Fruit fly (Drosophila melanogaster) whole organism, wandering third instar larva: ENCODE measurements around the gene Shab.

Source experiments
- Hr78 ChIP-seq: fragments of >200 bp; optimal IDR thresholded peaks from 2 replicates; lab custom pipeline; 2017; ENCODE audit warnings: missing biosample characterization, missing genetic modification characterization
- dmrt93B ChIP-seq: fragments of 200-800 bp; sonication (Bioruptor generic); optimal IDR thresholded peaks from 2 replicates; lab custom pipeline; 2018; ENCODE audit warnings: missing biosample characterization, mild to moderate bottlenecking, missing genetic modification characterization
- dsf ChIP-seq: sonication (Bioruptor generic); optimal IDR thresholded peaks from 2 replicates; lab custom pipeline; 2016; ENCODE audit warnings: missing biosample characterization, missing genetic modification characterization, borderline replicate concordance
- pan ChIP-seq: fragments of >200 bp; optimal IDR thresholded peaks from 2 replicates; lab custom pipeline; 2017
- psq ChIP-seq: fragments of 200-800 bp; sonication (Bioruptor generic); optimal IDR thresholded peaks from 3 replicates; lab custom pipeline; 2017; ENCODE audit warnings: missing biosample characterization, mild to moderate bottlenecking, missing genetic modification characterization, moderate library complexity

DNA sequence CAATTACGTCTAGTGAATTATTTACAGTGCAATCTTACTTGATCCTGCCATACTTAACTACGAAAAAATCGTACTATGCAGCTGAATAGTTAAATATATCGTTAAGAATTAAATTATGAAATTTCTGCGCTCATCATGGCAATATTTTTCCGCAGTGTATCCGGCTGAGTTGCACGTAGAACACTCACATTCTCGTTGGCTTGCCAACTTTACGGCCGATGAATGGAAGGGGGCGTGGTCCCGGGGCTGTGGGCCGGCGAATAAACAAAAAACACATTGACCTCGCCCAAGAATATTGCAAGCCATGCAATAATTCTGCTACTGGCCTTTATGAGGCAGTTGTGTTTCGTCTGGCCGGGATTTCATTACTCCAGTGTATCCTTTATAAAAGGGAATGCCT is 92.9 kb downstream of the Shab start:
- TF ChIP-seq psq (no peak), dsf (GFP tag; lab: Kevin White, UChicago) (no peak), Hr78 (GFP tag; lab: Kevin White, UChicago) (no peak), pan (lab: Kevin White, UChicago) (no peak), dmrt93B (GFP tag; lab: Kevin White, UChicago) (no peak)
